Worm (Caenorhabditis elegans) whole organism, mixed stage, embryonic: ENCODE results near the gene snn-1.

Source experiments
- M03D4.4 ChIP-seq: sonication (generic microtip); optimal IDR thresholded peaks from 2 replicates; lab custom pipeline; 2017; ENCODE audit warnings: mild to moderate bottlenecking, missing genetic modification characterization, missing compliant biosample characterization
- bed-3 ChIP-seq: fragments of 200-800 bp; sonication (Bioruptor generic); optimal IDR thresholded peaks from 3 replicates; lab custom pipeline; 2018; ENCODE audit warnings: mild to moderate bottlenecking, missing genetic modification characterization, moderate library complexity, missing compliant biosample characterization
- blmp-1 ChIP-seq: fragments of 150-350 bp; optimal IDR thresholded peaks from 2 replicates; lab custom pipeline; 2014; ENCODE audit warnings: missing biosample characterization, missing genetic modification characterization
- ceh-39 ChIP-seq: fragments of 150-350 bp; optimal IDR thresholded peaks from 2 replicates; lab custom pipeline; 2014; ENCODE audit warnings: missing biosample characterization, missing genetic modification characterization
- ceh-43 ChIP-seq: fragments of 200-800 bp; sonication (Bioruptor generic); optimal IDR thresholded peaks from 2 replicates; lab custom pipeline; 2018; ENCODE audit warnings: mild to moderate bottlenecking, missing genetic modification characterization, moderate library complexity, missing compliant biosample characterization
- ceh-83 ChIP-seq: fragments of 200-800 bp; sonication (Bioruptor generic); optimal IDR thresholded peaks from 2 replicates; lab custom pipeline; 2018; ENCODE audit warnings: mild to moderate bottlenecking, missing genetic modification characterization, missing compliant biosample characterization
- ces-1 ChIP-seq: fragments of 150-350 bp; optimal IDR thresholded peaks from 2 replicates; lab custom pipeline; 2014; ENCODE audit warnings: missing biosample characterization, missing genetic modification reagents, missing genetic modification characterization
- cnd-1 ChIP-seq: fragments of 200-800 bp; sonication (Bioruptor generic); optimal IDR thresholded peaks from 2 replicates; lab custom pipeline; 2018; ENCODE audit warnings: mild to moderate bottlenecking, missing genetic modification characterization, missing compliant biosample characterization
- drap-1 ChIP-seq: fragments of 200-800 bp; sonication (Bioruptor generic); optimal IDR thresholded peaks from 3 replicates; lab custom pipeline; 2018; ENCODE audit warnings: mild to moderate bottlenecking, missing genetic modification characterization, missing compliant biosample characterization
- elt-1 ChIP-seq: sonication (generic microtip); optimal IDR thresholded peaks from 2 replicates; lab custom pipeline; 2017; ENCODE audit warnings: missing genetic modification characterization, mild to moderate bottlenecking, missing compliant biosample characterization, antibody characterized with exemption, moderate library complexity, borderline replicate concordance; ENCODE audit not compliant: insufficient read depth
- elt-3 ChIP-seq: fragments of 150-350 bp; optimal IDR thresholded peaks from 2 replicates; lab custom pipeline; 2014; ENCODE audit warnings: missing biosample characterization, missing genetic modification characterization
- flh-1 ChIP-seq: fragments of 200-800 bp; sonication (Bioruptor generic); optimal IDR thresholded peaks from 2 replicates; lab custom pipeline; 2018; ENCODE audit warnings: mild to moderate bottlenecking, missing genetic modification characterization, moderate library complexity, missing compliant biosample characterization
- ham-2 ChIP-seq: fragments of 200-800 bp; sonication (Bioruptor generic); optimal IDR thresholded peaks from 2 replicates; lab custom pipeline; 2018; ENCODE audit warnings: mild to moderate bottlenecking, missing genetic modification characterization, missing compliant biosample characterization
- hlh-1 ChIP-seq: fragments of 150-350 bp; optimal IDR thresholded peaks from 2 replicates; lab custom pipeline; 2014; ENCODE audit warnings: missing biosample characterization, missing genetic modification reagents, missing genetic modification characterization
- lin-13 ChIP-seq: fragments of 150-350 bp; optimal IDR thresholded peaks from 2 replicates; lab custom pipeline; 2014; ENCODE audit warnings: missing biosample characterization, missing genetic modification characterization
- lin-32 ChIP-seq: fragments of 200-800 bp; sonication (Bioruptor generic); optimal IDR thresholded peaks from 2 replicates; lab custom pipeline; 2018; ENCODE audit warnings: mild to moderate bottlenecking, missing genetic modification characterization, missing compliant biosample characterization
- lsy-2 ChIP-seq: fragments of 150-350 bp; optimal IDR thresholded peaks from 2 replicates; lab custom pipeline; 2014; ENCODE audit warnings: missing biosample characterization, missing genetic modification characterization
- mab-5 ChIP-seq: fragments of 150-350 bp; optimal IDR thresholded peaks from 2 replicates; lab custom pipeline; 2014; ENCODE audit warnings: missing biosample characterization, missing genetic modification characterization
- mep-1 ChIP-seq: fragments of 150-350 bp; optimal IDR thresholded peaks from 2 replicates; lab custom pipeline; 2017; ENCODE audit warnings: missing biosample characterization, missing genetic modification reagents, missing genetic modification characterization, inconsistent platforms
- mls-2 ChIP-seq: sonication (generic microtip); optimal IDR thresholded peaks from 2 replicates; lab custom pipeline; 2016; ENCODE audit warnings: mild to moderate bottlenecking, missing genetic modification characterization, moderate library complexity, missing compliant biosample characterization
- nhr-12 ChIP-seq: fragments of 150-350 bp; optimal IDR thresholded peaks from 2 replicates; lab custom pipeline; 2014; ENCODE audit warnings: missing biosample characterization, missing genetic modification characterization
- nhr-2 ChIP-seq: fragments of 150-350 bp; optimal IDR thresholded peaks from 2 replicates; lab custom pipeline; 2014; ENCODE audit warnings: missing biosample characterization, missing genetic modification characterization
- nhr-237 ChIP-seq: fragments of 150-350 bp; optimal IDR thresholded peaks from 2 replicates; lab custom pipeline; 2014; ENCODE audit warnings: missing biosample characterization, missing genetic modification characterization
- nhr-28 ChIP-seq: fragments of 150-350 bp; optimal IDR thresholded peaks from 2 replicates; lab custom pipeline; 2014; ENCODE audit warnings: missing biosample characterization, missing genetic modification characterization
- nhr-76 ChIP-seq: sonication (generic microtip); optimal IDR thresholded peaks from 2 replicates; lab custom pipeline; 2017; ENCODE audit warnings: missing biosample characterization, missing genetic modification characterization
- pha-4 ChIP-seq: fragments of 150-350 bp; optimal IDR thresholded peaks from 2 replicates; lab custom pipeline; 2018; ENCODE audit warnings: missing biosample characterization, missing genetic modification reagents, missing genetic modification characterization
- sem-2 ChIP-seq: fragments of 200-800 bp; sonication (Bioruptor generic); optimal IDR thresholded peaks from 2 replicates; lab custom pipeline; 2018; ENCODE audit warnings: mild to moderate bottlenecking, missing genetic modification characterization, missing compliant biosample characterization
- snpc-4 ChIP-seq: fragments of 150-350 bp; optimal IDR thresholded peaks from 2 replicates; lab custom pipeline; 2014; ENCODE audit warnings: missing biosample characterization, missing genetic modification characterization
- sptf-1 ChIP-seq: sonication (generic microtip); optimal IDR thresholded peaks from 2 replicates; lab custom pipeline; 2017; ENCODE audit warnings: mild to moderate bottlenecking, missing genetic modification characterization, moderate library complexity, missing compliant biosample characterization
- tbx-8 ChIP-seq: fragments of 200-800 bp; sonication (Bioruptor generic); optimal IDR thresholded peaks from 2 replicates; lab custom pipeline; 2018; ENCODE audit warnings: mild to moderate bottlenecking, missing genetic modification characterization, moderate library complexity, missing compliant biosample characterization
- unc-120 ChIP-seq: sonication (generic microtip); optimal IDR thresholded peaks from 2 replicates; lab custom pipeline; 2017; ENCODE audit warnings: missing genetic modification characterization, missing compliant biosample characterization; ENCODE audit not compliant: poor library complexity, severe bottlenecking
- unc-39 ChIP-seq: fragments of 150-350 bp; optimal IDR thresholded peaks from 2 replicates; lab custom pipeline; 2014; ENCODE audit warnings: missing biosample characterization, missing genetic modification characterization
- unc-62 ChIP-seq: fragments of 150-350 bp; optimal IDR thresholded peaks from 2 replicates; lab custom pipeline; 2014; ENCODE audit warnings: missing biosample characterization, missing genetic modification reagents, missing genetic modification characterization
- zip-8 ChIP-seq: fragments of 150-350 bp; optimal IDR thresholded peaks from 2 replicates; lab custom pipeline; 2014; ENCODE audit warnings: missing biosample characterization, missing genetic modification characterization
- ztf-11 ChIP-seq: fragments of 150-350 bp; optimal IDR thresholded peaks from 2 replicates; lab custom pipeline; 2014; ENCODE audit warnings: missing biosample characterization, missing genetic modification characterization

Gene snn-1

DNA sequence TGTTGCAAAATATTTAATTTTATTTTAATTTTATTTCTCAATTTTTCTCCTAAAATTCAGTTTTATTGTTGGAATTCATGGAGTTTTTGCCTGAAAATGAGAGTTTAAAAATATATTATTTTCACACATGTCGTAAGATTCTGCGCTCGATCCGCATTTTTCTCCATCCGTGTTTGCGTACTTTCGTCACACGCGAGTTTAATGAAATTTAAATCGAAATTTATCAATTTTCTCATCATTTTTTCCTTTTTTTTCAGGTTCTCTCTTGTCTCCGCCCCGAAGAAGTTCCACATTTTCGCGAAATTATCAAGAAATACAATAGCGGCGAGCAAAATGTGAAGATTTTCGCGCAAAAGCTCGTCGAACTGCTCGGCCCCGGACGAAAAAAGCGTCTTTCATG, 31.5 kb upstream of the snn-1 start:
- TF ChIP-seq ces-1 (GFP tag; lab: Kevin White, UChicago) (peak; percentile 69), sptf-1 (tag; lab: Kevin White, UChicago) (no peak), mep-1 (no peak)

ce11 chrIV:1845061-1845460, 30.1 kb upstream of the snn-1 start:
- TF ChIP-seq nhr-76 (tag; lab: Kevin White, UChicago) (no peak), ztf-11 (no peak), mls-2 (tag; lab: Kevin White, UChicago) (peak; percentile 29), ces-1 (GFP tag; lab: Kevin White, UChicago) (peak; percentile 63), zip-8 (no peak), M03D4.4 (tag; lab: Kevin White, UChicago) (peak; percentile 39), blmp-1 (tag; lab: Kevin White, UChicago) (no peak), nhr-2 (no peak), unc-120 (peak; percentile 0), ceh-39 (no peak), ceh-43 (no peak), tbx-8 (GFP tag; lab: Kevin White, UChicago) (no peak), snpc-4 (tag; lab: Kevin White, UChicago) (no peak), mab-5 (tag; lab: Kevin White, UChicago) (no peak)
- TF ChIP-seq, all 35 proteins: peak for 4

ce11 chrIV:1844624-1845023, 29.7 kb upstream of the snn-1 start:
- TF ChIP-seq lin-13 (tag; lab: Kevin White, UChicago) (no peak), mab-5 (tag; lab: Kevin White, UChicago) (no peak), ceh-43 (no peak), elt-3 (no peak), unc-120 (no peak), unc-39 (no peak), tbx-8 (GFP tag; lab: Kevin White, UChicago) (no peak), elt-1 (tag; lab: Kevin White, UChicago) (no peak), ceh-83 (GFP tag; lab: Kevin White, UChicago) (no peak), nhr-2 (no peak), ces-1 (GFP tag; lab: Kevin White, UChicago) (no peak), ham-2 (GFP tag; lab: Kevin White, UChicago) (no peak), mep-1 (no peak), sptf-1 (tag; lab: Kevin White, UChicago) (no peak), nhr-12 (tag; lab: Kevin White, UChicago) (no peak), M03D4.4 (tag; lab: Kevin White, UChicago) (no peak), blmp-1 (tag; lab: Kevin White, UChicago) (no peak)
- TF ChIP-seq, all 35 proteins: peak for 0

DNA sequence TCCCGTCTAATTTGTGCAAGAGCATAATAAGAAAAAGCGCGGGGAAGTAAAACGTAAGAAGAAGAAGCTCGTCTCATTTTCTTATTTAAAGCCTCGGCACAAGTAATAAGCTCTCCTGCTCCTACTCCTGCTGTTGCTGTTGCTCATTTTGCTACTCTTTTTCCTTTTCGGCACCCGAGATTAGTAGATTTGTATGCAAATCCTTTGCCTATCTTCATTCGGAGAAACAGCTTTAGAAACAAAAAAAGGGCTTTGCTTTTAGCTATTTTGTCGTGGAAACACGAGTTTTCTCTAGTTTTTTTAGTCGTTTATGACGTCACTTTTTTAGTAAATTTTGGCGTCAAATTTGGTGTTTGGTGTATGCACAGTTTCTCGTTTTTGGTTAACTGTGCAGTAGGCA, 28.7 kb upstream of the snn-1 start:
- TF ChIP-seq nhr-12 (tag; lab: Kevin White, UChicago) (no peak), zip-8 (peak; percentile 31), sem-2 (GFP tag; lab: Kevin White, UChicago) (no peak)

DNA sequence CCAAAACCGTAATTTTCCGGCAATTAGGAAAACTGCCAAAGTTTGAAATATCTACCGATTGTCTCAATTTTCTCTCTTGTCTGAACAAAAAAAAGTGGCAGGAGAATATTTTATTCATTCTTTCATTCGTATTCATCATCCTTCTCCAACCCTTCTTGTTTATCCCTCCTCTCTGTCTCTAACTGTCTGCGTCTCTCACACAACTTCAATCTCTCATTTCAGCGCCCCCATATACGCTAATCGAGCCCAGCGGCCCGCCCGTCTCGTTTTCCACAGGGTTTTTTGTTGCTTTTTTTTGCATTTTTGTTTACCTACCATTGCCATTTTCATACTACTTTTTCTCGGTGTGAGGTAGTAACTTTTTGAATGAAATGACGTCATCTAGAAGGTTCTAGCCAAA, 27.4 kb upstream of the snn-1 start:
- TF ChIP-seq ztf-11 = no peak
- no peak for TF ChIP-seq cnd-1 (tag; lab: Kevin White, UChicago)
- TF ChIP-seq sptf-1 (tag; lab: Kevin White, UChicago) = peak; percentile 4

DNA sequence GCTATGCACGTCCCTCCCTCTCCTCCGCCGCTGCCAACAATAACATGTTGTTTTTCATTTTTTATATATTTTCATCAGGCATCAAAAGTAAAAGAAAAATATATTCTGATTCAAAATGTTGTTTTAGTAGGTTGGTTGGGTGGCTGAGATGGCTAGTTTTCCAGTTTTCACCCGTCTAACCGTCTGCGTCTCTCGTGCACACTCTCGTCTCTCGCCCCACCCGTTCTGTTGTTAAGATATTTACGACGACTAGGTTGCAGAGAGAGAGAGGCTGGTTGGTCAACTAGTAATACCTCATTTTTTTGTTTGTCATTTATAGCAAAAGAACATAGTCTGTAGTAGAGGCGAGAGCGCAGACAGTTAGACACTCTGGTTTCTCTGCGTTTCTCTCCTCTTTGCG, 23.7 kb upstream of the snn-1 start:
- no peak for TF ChIP-seq ceh-43
- TF ChIP-seq nhr-28 (tag; lab: Kevin White, UChicago) = no peak
- TF ChIP-seq ceh-39 = no peak
- TF ChIP-seq ham-2 (GFP tag; lab: Kevin White, UChicago) = no peak
- no peak for TF ChIP-seq flh-1 (GFP tag; lab: Kevin White, UChicago)
- no peak for TF ChIP-seq nhr-2
- no peak for TF ChIP-seq snpc-4 (tag; lab: Kevin White, UChicago)
- no peak for TF ChIP-seq unc-120
- TF ChIP-seq pha-4 (tag; lab: Kevin White, UChicago) = no peak

- no peak for TF ChIP-seq snpc-4 (tag; lab: Kevin White, UChicago)
- no peak for TF ChIP-seq lin-13 (tag; lab: Kevin White, UChicago)
- TF ChIP-seq elt-1 (tag; lab: Kevin White, UChicago) = no peak
- no peak for TF ChIP-seq bed-3 (GFP tag; lab: Kevin White, UChicago)
- no peak for TF ChIP-seq nhr-76 (tag; lab: Kevin White, UChicago)
- peak; percentile 30 for TF ChIP-seq ces-1 (GFP tag; lab: Kevin White, UChicago)
- TF ChIP-seq unc-62 (GFP tag; lab: Kevin White, UChicago) = peak; percentile 16
- no peak for TF ChIP-seq cnd-1 (tag; lab: Kevin White, UChicago)
- peak; percentile 11 for TF ChIP-seq nhr-237 (tag; lab: Kevin White, UChicago)
- TF ChIP-seq elt-3 = peak; percentile 50
- no peak for TF ChIP-seq ceh-39
- no peak for TF ChIP-seq mep-1
- TF ChIP-seq nhr-28 (tag; lab: Kevin White, UChicago) = no peak
- TF ChIP-seq mls-2 (tag; lab: Kevin White, UChicago) = no peak
- TF ChIP-seq zip-8 = no peak
- peak; percentile 43 for TF ChIP-seq unc-120
- no peak for TF ChIP-seq ham-2 (GFP tag; lab: Kevin White, UChicago)
- no peak for TF ChIP-seq tbx-8 (GFP tag; lab: Kevin White, UChicago)
- TF ChIP-seq unc-39 = no peak
- TF ChIP-seq sptf-1 (tag; lab: Kevin White, UChicago) = no peak
- no peak for TF ChIP-seq M03D4.4 (tag; lab: Kevin White, UChicago)
- no peak for TF ChIP-seq lsy-2 (tag; lab: Kevin White, UChicago)
- TF ChIP-seq hlh-1 (tag; lab: Kevin White, UChicago) = no peak
- no peak for TF ChIP-seq nhr-2
- TF ChIP-seq drap-1 (GFP tag; lab: Kevin White, UChicago) = no peak
- TF ChIP-seq lin-32 = no peak
Measured at ce11 chrIV:1837134-1837533, 22.2 kb upstream of the snn-1 start.
